Fruit fly (Drosophila melanogaster): ENCODE results near the gene Tsp66E.

Gene Tsp66E

dm6 chr3L:8924999-8925398 is 12.7 kb downstream of the Tsp66E start:
- TF ChIP-seq fkh (GFP tag; optimal IDR thresholded peaks at IDR 0.05) (peak; percentile 20), esn (GFP tag; optimal IDR thresholded peaks at IDR 0.05) (no peak)

- TF ChIP-seq fkh (GFP tag; optimal IDR thresholded peaks at IDR 0.05) (peak; percentile 34), CG6808 (GFP tag; optimal IDR thresholded peaks at IDR 0.05) (no peak)
These were observed 13.4 kb downstream of the Tsp66E start for dm6 chr3L:8925679-8926078.

- TF ChIP-seq Ets96B (tag; optimal IDR thresholded peaks at IDR 0.05) (no peak), Eip78C (GFP tag) (peak; percentile 51), CG15336 (GFP tag; IDR thresholded peaks at IDR 0.05) (0 out of 2 replicates have a peak, but pooled peaks have one; percentile 33), Hr4 (GFP tag; optimal IDR thresholded peaks at IDR 0.05) (peak; percentile 33)
These were observed 17.2 kb downstream of the Tsp66E start for dm6 chr3L:8929527-8929926.

dm6 chr3L:8931916-8932315 is 19.6 kb downstream of the Tsp66E start:
- TF ChIP-seq Eip78C (GFP tag) (peak; percentile 88), Met (GFP tag; optimal IDR thresholded peaks at IDR 0.05) (peak; percentile 38), Hr4 (GFP tag; optimal IDR thresholded peaks at IDR 0.05) (no peak), Sox102F (GFP tag; optimal IDR thresholded peaks at IDR 0.05) (peak; percentile 36)

- TF ChIP-seq CG3919 (GFP tag; optimal IDR thresholded peaks at IDR 0.05) = no peak
- no peak for TF ChIP-seq vri (GFP tag; optimal IDR thresholded peaks at IDR 0.05)
- no peak for TF ChIP-seq acj6 (GFP tag; optimal IDR thresholded peaks at IDR 0.05)
- no peak for TF ChIP-seq CG6808 (GFP tag; optimal IDR thresholded peaks at IDR 0.05)
- TF ChIP-seq CG15336 (GFP tag; IDR thresholded peaks at IDR 0.05) = no peak
- no peak for TF ChIP-seq CG4318 (GFP tag; optimal IDR thresholded peaks at IDR 0.05)
- no peak for TF ChIP-seq Lpt (GFP tag; optimal IDR thresholded peaks at IDR 0.05)
- no peak for TF ChIP-seq CG6276 (GFP tag; optimal IDR thresholded peaks at IDR 0.05)
- TF ChIP-seq OdsH (GFP tag; optimal IDR thresholded peaks at IDR 0.05) = no peak
- TF ChIP-seq achi (GFP tag; optimal IDR thresholded peaks at IDR 0.05) = no peak
- no peak for TF ChIP-seq fd59A (GFP tag; optimal IDR thresholded peaks at IDR 0.05)
- TF ChIP-seq spab (GFP tag; optimal IDR thresholded peaks at IDR 0.05) = no peak
- no peak for TF ChIP-seq CG10669 (GFP tag; optimal IDR thresholded peaks at IDR 0.05)
- no peak for TF ChIP-seq Eip75B (GFP tag; optimal IDR thresholded peaks at IDR 0.05)
- TF ChIP-seq Sox15 (GFP tag; optimal IDR thresholded peaks at IDR 0.05) = no peak
These were observed 27.4 kb downstream of the Tsp66E start for dm6 chr3L:8939654-8940053.

dm6 chr3L:8947848-8948494 is 35.7 kb downstream of the Tsp66E start:
- TF ChIP-seq CG6163 (GFP tag; IDR thresholded peaks at IDR 0.05) (no peak), CG6276 (GFP tag; optimal IDR thresholded peaks at IDR 0.05) (no peak), fkh (GFP tag; optimal IDR thresholded peaks at IDR 0.05) (peak; percentile 58), net (GFP tag; optimal IDR thresholded peaks at IDR 0.05) (peak; percentile 55)

dm6 chr3L:8949823-8950222 is 37.5 kb downstream of the Tsp66E start:
- TF ChIP-seq cyc (GFP tag; optimal IDR thresholded peaks at IDR 0.05) = no peak
- no peak for TF ChIP-seq CG31627 (GFP tag; optimal IDR thresholded peaks at IDR 0.05)
- TF ChIP-seq Eip93F (GFP tag; optimal IDR thresholded peaks at IDR 0.05) = no peak
- TF ChIP-seq CG3032 (tag; optimal IDR thresholded peaks at IDR 0.05) = no peak
- TF ChIP-seq fkh (GFP tag; optimal IDR thresholded peaks at IDR 0.05) = no peak
- TF ChIP-seq CG10669 (GFP tag; optimal IDR thresholded peaks at IDR 0.05) = no peak
- no peak for TF ChIP-seq CG6808 (GFP tag; optimal IDR thresholded peaks at IDR 0.05)
- no peak for TF ChIP-seq fd85E (GFP tag; optimal IDR thresholded peaks at IDR 0.05)
- TF ChIP-seq spab (GFP tag; optimal IDR thresholded peaks at IDR 0.05) = no peak
- TF ChIP-seq Sox14 (GFP tag; optimal IDR thresholded peaks at IDR 0.05) = no peak
